Worm (Caenorhabditis elegans): ENCODE measurements around the gene K05F1.1.
"Not testable (repeated sequence)": the region's sequence is repeated elsewhere in the genome, so short reads cannot be mapped to it uniquely, and the experiment has no call there.

The K05F1.1 gene

DNA sequence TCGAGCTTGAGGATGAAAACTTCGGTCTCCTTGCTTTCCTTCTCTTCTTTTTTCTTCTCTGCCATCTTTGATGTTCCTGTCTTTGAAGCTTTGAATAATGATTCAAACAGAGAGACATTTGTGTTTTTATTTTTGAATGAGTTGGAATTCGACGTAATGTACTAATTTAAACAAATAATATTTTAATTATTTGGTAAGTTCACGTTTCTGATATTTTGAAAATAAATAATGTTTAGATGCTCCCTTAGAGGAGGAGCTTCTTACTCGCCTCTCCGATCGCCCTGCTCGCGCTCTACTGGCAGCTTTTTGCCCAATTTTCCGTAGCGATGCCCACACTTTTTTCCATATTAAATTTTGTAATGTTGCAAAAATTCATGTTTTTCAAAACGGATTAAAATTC lies at the start of gene K05F1.1, which contains the start of gene K05F1.9:
Gene K05F1.1 (plus strand): TSS at position 308 of the 400 bp plus-strand sequence.
Gene K05F1.9 (minus strand): TSS at position 101 of the 400 bp plus-strand sequence.
- no peak for TF ChIP-seq ztf-23 (GFP tag; IDR thresholded peaks at IDR 0.05)
- no peak for TF ChIP-seq flt-1 (GFP tag; IDR thresholded peaks at IDR 0.05)
- no peak for TF ChIP-seq med-1 (GFP tag; optimal IDR thresholded peaks at IDR 0.05; ENCODE audit: insufficient read depth)
- no peak for TF ChIP-seq ref-1 (GFP tag; conservative IDR thresholded peaks at IDR 0.05)
- no peak for TF ChIP-seq cog-1 (tag; optimal IDR thresholded peaks at IDR 0.05)
- TF ChIP-seq tab-1 (GFP tag; IDR thresholded peaks at IDR 0.05) = no peak
- TF ChIP-seq T22C8.4 (GFP tag; IDR thresholded peaks at IDR 0.05) = no peak
- TF ChIP-seq klf-2 (GFP tag; conservative IDR thresholded peaks at IDR 0.05) = no peak
- no peak for TF ChIP-seq ztf-29 (GFP tag; IDR thresholded peaks at IDR 0.05)

DNA sequence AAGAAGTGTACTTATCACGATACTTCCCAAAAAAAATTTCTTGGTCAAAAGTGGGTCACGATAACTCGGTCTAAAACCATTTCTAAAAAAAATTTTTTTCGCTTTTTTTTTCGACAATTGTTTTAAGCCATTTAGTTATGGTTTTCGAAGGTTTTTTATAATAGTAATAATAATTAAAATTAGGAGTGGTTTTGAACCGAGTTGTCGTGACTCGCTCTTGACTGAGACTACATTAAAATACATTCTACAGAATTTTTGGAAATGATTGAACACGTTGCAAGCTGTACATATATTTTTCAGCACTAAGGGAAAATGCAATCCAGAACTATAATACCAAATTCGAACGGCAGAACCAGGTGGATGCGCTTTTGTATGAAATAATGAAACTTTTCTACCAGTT lies 47.0 kb upstream of the K05F1.1 start, which contains the start of gene F10C1.8:
Gene F10C1.8 (plus strand): TSS at position 301 of the 400 bp plus-strand sequence.
- no peak for TF ChIP-seq med-1 (GFP tag; optimal IDR thresholded peaks at IDR 0.05; ENCODE audit: insufficient read depth)
- no peak for TF ChIP-seq ref-1 (GFP tag; conservative IDR thresholded peaks at IDR 0.05)
- TF ChIP-seq ztf-29 (GFP tag; IDR thresholded peaks at IDR 0.05) = no peak
- no peak for TF ChIP-seq flt-1 (GFP tag; IDR thresholded peaks at IDR 0.05)
- no peak for TF ChIP-seq T22C8.4 (GFP tag; IDR thresholded peaks at IDR 0.05)
- TF ChIP-seq ztf-23 (GFP tag; IDR thresholded peaks at IDR 0.05) = no peak
- no peak for TF ChIP-seq klf-2 (GFP tag; conservative IDR thresholded peaks at IDR 0.05)
- no peak for TF ChIP-seq tab-1 (GFP tag; IDR thresholded peaks at IDR 0.05)
- no peak for TF ChIP-seq cog-1 (tag; optimal IDR thresholded peaks at IDR 0.05)

DNA sequence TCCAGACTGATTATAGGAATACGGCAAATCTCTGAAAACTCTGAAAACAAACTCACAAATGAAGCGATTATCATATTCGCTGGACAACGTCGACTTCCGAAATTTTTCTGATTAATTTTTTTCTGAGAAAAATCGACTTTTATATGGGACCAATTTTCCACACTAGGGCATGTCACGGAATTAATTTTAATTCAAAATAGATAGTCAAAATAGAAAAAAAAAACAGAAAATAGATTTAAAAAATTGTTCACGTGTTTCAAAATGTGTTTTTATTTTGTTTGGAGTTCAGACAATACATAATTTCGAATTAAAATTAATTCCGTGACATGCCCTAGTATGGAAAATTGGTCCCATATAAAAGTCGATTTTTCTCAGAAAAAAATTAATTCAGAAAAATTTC lies 43.5 kb upstream of the K05F1.1 start, which contains the start of the genes F10C1.3 and F10C1.23:
Gene F10C1.3 (minus strand): TSS at position 101 of the 400 bp plus-strand sequence.
Gene F10C1.23 (plus strand): TSS at position 385 of the 400 bp plus-strand sequence.
- not testable (repeated sequence) for TF ChIP-seq cog-1 (tag; optimal IDR thresholded peaks at IDR 0.05); tab-1 (GFP tag; IDR thresholded peaks at IDR 0.05); ref-1 (GFP tag; conservative IDR thresholded peaks at IDR 0.05)

DNA sequence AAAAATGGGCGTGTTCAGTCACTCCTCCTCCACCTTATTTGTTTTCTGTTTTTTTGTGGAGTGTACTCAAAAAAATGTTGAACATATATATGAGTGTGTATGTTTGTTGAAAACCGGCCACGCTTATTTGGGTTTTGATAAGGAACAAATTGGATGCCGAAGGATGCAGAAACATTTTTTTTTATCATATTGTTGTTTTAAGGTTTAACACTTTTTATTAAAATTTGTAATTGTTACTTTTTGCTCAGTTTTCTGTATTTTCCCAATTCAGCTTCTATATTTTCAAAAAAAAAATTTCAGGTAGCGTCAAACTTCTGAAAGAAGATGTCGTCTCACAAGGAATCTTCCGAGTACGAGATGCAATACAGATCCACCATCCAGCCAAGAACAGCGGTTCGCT lies 35.9 kb upstream of the K05F1.1 start, which contains the start of gene ifb-1:
Gene ifb-1 (plus strand): TSS at position 301 of the 400 bp plus-strand sequence.
- no peak for TF ChIP-seq med-1 (GFP tag; optimal IDR thresholded peaks at IDR 0.05; ENCODE audit: insufficient read depth)
- no peak for TF ChIP-seq klf-2 (GFP tag; conservative IDR thresholded peaks at IDR 0.05)
- TF ChIP-seq cog-1 (tag; optimal IDR thresholded peaks at IDR 0.05) = no peak
- TF ChIP-seq ref-1 (GFP tag; conservative IDR thresholded peaks at IDR 0.05) = no peak
- TF ChIP-seq T22C8.4 (GFP tag; IDR thresholded peaks at IDR 0.05) = no peak
- TF ChIP-seq tab-1 (GFP tag; IDR thresholded peaks at IDR 0.05) = no peak
- TF ChIP-seq flt-1 (GFP tag; IDR thresholded peaks at IDR 0.05) = no peak
- no peak for TF ChIP-seq ztf-23 (GFP tag; IDR thresholded peaks at IDR 0.05)
- no peak for TF ChIP-seq ztf-29 (GFP tag; IDR thresholded peaks at IDR 0.05)

DNA sequence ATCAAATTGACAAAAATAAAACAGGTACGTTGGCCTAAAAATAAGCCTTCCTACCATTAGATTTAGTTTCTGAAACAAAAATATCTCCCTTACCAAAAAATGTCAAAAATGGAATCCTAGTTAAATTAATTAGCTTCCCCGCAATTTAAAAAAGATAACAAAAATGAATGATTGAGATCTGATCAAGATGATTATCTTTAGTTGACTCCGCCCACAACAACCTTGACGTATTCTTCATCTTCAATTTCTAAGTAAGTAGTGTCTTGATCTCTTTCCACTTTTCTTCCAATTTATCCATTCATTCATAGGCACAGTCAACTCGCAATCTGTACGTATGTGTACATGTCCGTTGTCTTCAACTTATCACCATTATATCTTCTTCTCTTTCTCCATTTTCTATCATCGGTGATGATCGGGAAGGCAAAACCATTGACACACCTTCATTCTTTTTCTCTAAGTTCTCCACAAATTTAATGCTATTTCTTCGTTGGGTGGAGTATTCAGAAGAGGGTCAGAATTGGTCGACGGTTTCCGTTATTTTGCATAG lies 32.8 kb upstream of the K05F1.1 start:
- TF ChIP-seq cog-1 (tag; optimal IDR thresholded peaks at IDR 0.05) = no peak
- TF ChIP-seq T22C8.4 (GFP tag; IDR thresholded peaks at IDR 0.05) = no peak
- no peak for TF ChIP-seq flt-1 (GFP tag; IDR thresholded peaks at IDR 0.05)
- TF ChIP-seq ref-1 (GFP tag; conservative IDR thresholded peaks at IDR 0.05) = no peak
- no peak for TF ChIP-seq ztf-29 (GFP tag; IDR thresholded peaks at IDR 0.05)
- TF ChIP-seq ztf-23 (GFP tag; IDR thresholded peaks at IDR 0.05) = no peak
- no peak for TF ChIP-seq med-1 (GFP tag; optimal IDR thresholded peaks at IDR 0.05; ENCODE audit: insufficient read depth)
- TF ChIP-seq klf-2 (GFP tag; conservative IDR thresholded peaks at IDR 0.05) = no peak
- TF ChIP-seq tab-1 (GFP tag; IDR thresholded peaks at IDR 0.05) = no peak

DNA sequence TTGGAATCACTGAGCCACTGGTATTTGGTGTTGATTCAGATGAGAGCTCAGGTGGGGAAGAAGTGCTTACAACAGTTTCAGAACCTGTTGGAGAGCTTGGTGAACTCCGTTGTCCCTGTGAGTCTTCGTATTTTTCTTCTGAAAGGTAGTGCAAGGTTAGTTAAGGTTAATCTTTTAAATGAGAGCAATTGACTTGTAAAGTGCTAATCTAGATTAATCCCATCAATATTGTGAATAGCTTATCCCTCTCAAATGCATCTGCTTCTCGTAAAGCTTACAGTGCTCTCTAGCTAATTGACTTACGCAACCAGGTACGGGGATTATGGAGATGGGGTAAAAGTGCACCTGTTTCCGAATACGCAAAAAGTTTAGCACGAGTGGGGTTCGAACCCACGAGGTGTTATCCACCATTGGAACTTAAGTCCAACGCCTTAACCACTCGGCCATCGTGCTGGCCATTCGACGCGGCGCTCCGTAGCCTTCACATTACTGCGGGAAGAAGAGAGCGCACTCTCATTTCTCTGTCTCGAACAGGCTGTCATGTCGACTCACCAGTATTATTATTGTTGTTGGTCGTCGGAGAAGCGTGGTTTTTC lies 28.5 kb upstream of the K05F1.1 start:
- TF ChIP-seq klf-2 (GFP tag; conservative IDR thresholded peaks at IDR 0.05) (no peak; the same call in 1 of the 2 replicates), cog-1 (tag; optimal IDR thresholded peaks at IDR 0.05) (peak; percentile 11), ztf-23 (GFP tag; IDR thresholded peaks at IDR 0.05) (peak; percentile 80), T22C8.4 (GFP tag; IDR thresholded peaks at IDR 0.05) (peak; percentile 41; the same call in 1 of the 2 replicates), ztf-29 (GFP tag; IDR thresholded peaks at IDR 0.05) (peak; percentile 50; the same call in 1 of the 2 replicates), tab-1 (GFP tag; IDR thresholded peaks at IDR 0.05) (peak; percentile 82), ref-1 (GFP tag; conservative IDR thresholded peaks at IDR 0.05) (0 out of 2 replicates have a peak, but pooled peaks have one; percentile 39), med-1 (GFP tag; optimal IDR thresholded peaks at IDR 0.05; ENCODE audit: insufficient read depth) (no peak), flt-1 (GFP tag; IDR thresholded peaks at IDR 0.05) (peak; percentile 80; the same call in 1 of the 2 replicates)

DNA sequence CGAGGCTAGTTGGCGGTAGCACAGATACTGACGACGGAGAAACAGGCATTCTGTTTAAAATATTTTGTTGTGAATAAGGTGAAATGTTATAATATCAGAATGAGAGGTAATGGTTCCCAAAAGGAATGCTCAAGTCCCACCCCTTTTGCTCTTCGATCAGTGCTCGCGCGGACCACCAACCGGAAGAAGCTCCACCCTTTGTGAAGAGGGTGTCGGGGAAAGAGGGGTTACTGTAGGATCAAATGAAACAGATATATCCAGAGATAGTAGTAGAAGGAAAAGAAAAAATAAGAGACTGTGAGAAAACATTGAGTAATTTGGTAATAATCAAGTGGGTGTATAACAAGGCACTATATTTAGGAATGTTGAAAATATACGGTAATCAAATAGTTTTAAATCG lies 27.1 kb upstream of the K05F1.1 start, which contains the start of the genes dmd-5 and F10C1.1:
Gene dmd-5 (minus strand): TSS at position 101 of the 400 bp plus-strand sequence.
Gene F10C1.1 (plus strand): TSS at position 110 of the 400 bp plus-strand sequence.
- TF ChIP-seq flt-1 (GFP tag; IDR thresholded peaks at IDR 0.05) (no peak), ztf-29 (GFP tag; IDR thresholded peaks at IDR 0.05) (no peak), T22C8.4 (GFP tag; IDR thresholded peaks at IDR 0.05) (no peak), cog-1 (tag; optimal IDR thresholded peaks at IDR 0.05) (no peak), klf-2 (GFP tag; conservative IDR thresholded peaks at IDR 0.05) (no peak), tab-1 (GFP tag; IDR thresholded peaks at IDR 0.05) (no peak), med-1 (GFP tag; optimal IDR thresholded peaks at IDR 0.05; ENCODE audit: insufficient read depth) (no peak), ref-1 (GFP tag; conservative IDR thresholded peaks at IDR 0.05) (no peak), ztf-23 (GFP tag; IDR thresholded peaks at IDR 0.05) (no peak)

DNA sequence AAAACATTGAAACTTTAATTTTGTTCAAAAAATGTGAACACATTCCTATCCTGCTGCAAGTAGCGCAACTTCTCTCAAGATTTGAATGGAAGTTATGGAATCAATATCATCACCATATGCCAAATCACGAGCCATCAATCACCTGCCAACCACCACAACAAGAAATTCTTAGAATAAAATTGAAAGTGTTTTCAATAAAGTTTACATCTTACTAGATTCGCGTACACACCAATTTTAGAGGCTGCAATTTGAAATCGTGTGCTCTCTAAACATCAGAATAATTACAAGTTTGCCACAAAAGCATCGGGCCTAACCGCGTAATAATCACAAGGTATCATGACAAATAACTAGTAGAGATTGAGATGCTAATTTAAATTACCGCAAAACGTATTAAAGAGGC lies 26.3 kb upstream of the K05F1.1 start:
- TF ChIP-seq ref-1 (GFP tag; conservative IDR thresholded peaks at IDR 0.05) = no peak
- TF ChIP-seq klf-2 (GFP tag; conservative IDR thresholded peaks at IDR 0.05) = no peak
- no peak for TF ChIP-seq ztf-23 (GFP tag; IDR thresholded peaks at IDR 0.05)

DNA sequence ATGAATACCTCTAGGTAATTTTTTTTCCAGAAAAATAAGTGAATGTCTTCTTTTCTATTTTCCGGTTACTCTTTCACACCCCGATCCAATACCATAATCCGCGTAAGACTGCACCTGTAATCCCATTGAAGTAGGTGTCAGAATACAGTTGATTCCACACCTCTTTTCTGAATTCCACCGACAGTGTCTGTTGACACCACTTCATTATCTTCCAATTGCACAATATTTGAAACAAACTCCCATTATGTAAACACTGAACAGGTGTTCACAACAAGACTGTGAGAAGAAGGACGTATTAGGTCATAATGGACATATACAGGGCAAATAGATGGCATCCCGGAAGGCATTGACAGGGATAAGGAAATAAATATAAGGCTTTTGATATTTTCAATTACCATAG lies 23.8 kb upstream of the K05F1.1 start:
- TF ChIP-seq med-1 (GFP tag; optimal IDR thresholded peaks at IDR 0.05; ENCODE audit: insufficient read depth) = no peak
